ENCODE assay signal across 1 fruit fly cellular context in genomic region chr3L:14195714-14196113, dm6.
A peak's percentile ranks its signal among the peaks of the same experiment; 100 is the strongest.
TF ChIP-seq lines count a peak whose summit lies in the region.

No protein-coding gene starts in this region.

TF ChIP-seq in whole organism, embryonic, 481 proteins besides CTCF, POLR2A, EP300 and RAD21 (continued from another document):
- peak; percentile 9 for TF ChIP-seq CG18476 (GFP tag; optimal IDR thresholded peaks at IDR 0.05; lab: Kevin White, UChicago)
- TF ChIP-seq PHDP (tag; optimal IDR thresholded peaks at IDR 0.05; lab: Kevin White, UChicago), result peak; percentile 55
- TF ChIP-seq Six4 (GFP tag; optimal IDR thresholded peaks at IDR 0.05; lab: Kevin White, UChicago), result peak; percentile 16
- TF ChIP-seq CG4404 (GFP tag; IDR thresholded peaks at IDR 0.05; lab: Robert Waterston, UW), result no peak
- peak; percentile 36 for TF ChIP-seq CG15011 (GFP tag; optimal IDR thresholded peaks at IDR 0.05; lab: Kevin White, UChicago)
- TF ChIP-seq CG3838 (GFP tag; optimal IDR thresholded peaks at IDR 0.05; lab: Kevin White, UChicago), result no peak
- TF ChIP-seq CG17359 (tag; optimal IDR thresholded peaks at IDR 0.05; lab: Kevin White, UChicago), result peak; percentile 64
- TF ChIP-seq CG14050 (GFP tag; IDR thresholded peaks at IDR 0.05; lab: Robert Waterston, UW), result peak; percentile 38; the same call in 1 of the 3 replicates
- no peak for TF ChIP-seq Antp (GFP tag; optimal IDR thresholded peaks at IDR 0.05; lab: Kevin White, UChicago)
- TF ChIP-seq CG17829 (tag; optimal IDR thresholded peaks at IDR 0.05; lab: Kevin White, UChicago), result no peak
- no peak for TF ChIP-seq jumu (GFP tag; optimal IDR thresholded peaks at IDR 0.05; lab: Kevin White, UChicago)
- TF ChIP-seq CG6683 (GFP tag; optimal IDR thresholded peaks at IDR 0.05; lab: Kevin White, UChicago), result no peak
- TF ChIP-seq CG7372 (GFP tag; IDR thresholded peaks at IDR 0.05; lab: Robert Waterston, UW), result no peak
- no peak for TF ChIP-seq danr (GFP tag; IDR thresholded peaks at IDR 0.05; lab: Robert Waterston, UW)
- peak; percentile 31 for TF ChIP-seq CG3281 (GFP tag; optimal IDR thresholded peaks at IDR 0.05; lab: Kevin White, UChicago)
- TF ChIP-seq CG4707 (GFP tag; optimal IDR thresholded peaks at IDR 0.05; lab: Kevin White, UChicago), result peak; percentile 72
- no peak for TF ChIP-seq Chrac-16 (GFP tag; optimal IDR thresholded peaks at IDR 0.05; lab: Kevin White, UChicago)
- TF ChIP-seq nerfin-1 (tag; optimal IDR thresholded peaks at IDR 0.05; lab: Kevin White, UChicago), result peak; percentile 37
- TF ChIP-seq ranshi (GFP tag; IDR thresholded peaks at IDR 0.05; lab: Robert Waterston, UW), result no peak
- TF ChIP-seq Sry-β (GFP tag; optimal IDR thresholded peaks at IDR 0.05; lab: Kevin White, UChicago), result peak; percentile 37
- TF ChIP-seq nom (GFP tag; optimal IDR thresholded peaks at IDR 0.05; lab: Kevin White, UChicago), result no peak
- TF ChIP-seq CG8388 (GFP tag; optimal IDR thresholded peaks at IDR 0.05; lab: Kevin White, UChicago), result peak; percentile 7
- TF ChIP-seq CG7357 (GFP tag; IDR thresholded peaks at IDR 0.05; lab: Robert Waterston, UW), result no peak
- no peak for TF ChIP-seq CG4730 (GFP tag; IDR thresholded peaks at IDR 0.05; lab: Robert Waterston, UW)
- no peak for TF ChIP-seq CG30403 (GFP tag; optimal IDR thresholded peaks at IDR 0.05; lab: Kevin White, UChicago)
- no peak for TF ChIP-seq zen (tag; optimal IDR thresholded peaks at IDR 0.05; lab: Kevin White, UChicago)
- TF ChIP-seq mld (GFP tag; IDR thresholded peaks at IDR 0.05; lab: Robert Waterston, UW; ENCODE audit: partially characterized antibody), result no peak
- peak; percentile 56 for TF ChIP-seq CG3407 (GFP tag; optimal IDR thresholded peaks at IDR 0.05; lab: Kevin White, UChicago)
- no peak for TF ChIP-seq C15 (GFP tag; IDR thresholded peaks at IDR 0.05; lab: Robert Waterston, UW)
- TF ChIP-seq hth (optimal IDR thresholded peaks at IDR 0.05; lab: Kevin White, UChicago), result no peak
- TF ChIP-seq zfh1 (GFP tag; IDR thresholded peaks at IDR 0.05; lab: Robert Waterston, UW), result no peak
